Fruit fly (Drosophila melanogaster) whole organism, embryonic: ENCODE measurements around the gene Nct.

Experiments
- Blimp-1 ChIP-seq: fragments of 200-800 bp; sonication (Bioruptor generic); optimal IDR thresholded peaks from 3 replicates; lab custom pipeline; 2018; ENCODE audit warnings: missing biosample characterization, missing genetic modification characterization, mild to moderate bottlenecking, moderate library complexity, missing genetic modification reagents
- C15 ChIP-seq: fragments of 200-800 bp; sonication (Bioruptor generic); IDR thresholded peaks from 3 replicates; pipeline ENCODE4 v1.3.6; 2022; ENCODE audit warnings: missing biosample characterization, missing genetic modification characterization
- CG10209 ChIP-seq: fragments of 200-800 bp; sonication (Bioruptor generic); optimal IDR thresholded peaks from 3 replicates; lab custom pipeline; 2017; ENCODE audit warnings: missing biosample characterization, mild to moderate bottlenecking, missing genetic modification characterization, missing genetic modification reagents
- CG10565 ChIP-seq: fragments of 200-800 bp; sonication (Bioruptor generic); optimal IDR thresholded peaks from 3 replicates; lab custom pipeline; 2016; ENCODE audit warnings: missing biosample characterization, mild to moderate bottlenecking, missing genetic modification characterization
- CG11247 ChIP-seq: fragments of 200-800 bp; sonication (Bioruptor generic); IDR thresholded peaks from 2 replicates; pipeline ENCODE4 v1.3.6; 2022; ENCODE audit warnings: missing biosample characterization, missing genetic modification characterization
- CG14860 ChIP-seq: fragments of 200-800 bp; sonication (Bioruptor generic); IDR thresholded peaks from 3 replicates; pipeline ENCODE4 v1.3.6; 2022; ENCODE audit warnings: missing biosample characterization, missing genetic modification characterization; ENCODE audit not compliant: partially characterized antibody
- CG1647 ChIP-seq: fragments of 200-800 bp; sonication (Bioruptor generic); optimal IDR thresholded peaks from 3 replicates; lab custom pipeline; 2016; ENCODE audit warnings: missing biosample characterization, missing genetic modification characterization
- CG16813 ChIP-seq: fragments of 200-800 bp; sonication (Bioruptor generic); IDR thresholded peaks from 3 replicates; pipeline ENCODE4 v1.3.6; 2022; ENCODE audit warnings: missing biosample characterization, missing genetic modification characterization; ENCODE audit not compliant: partially characterized antibody
- CG18476 ChIP-seq: fragments of 200-800 bp; sonication (Bioruptor generic); optimal IDR thresholded peaks from 2 replicates; lab custom pipeline; 2016; ENCODE audit warnings: missing biosample characterization, mild to moderate bottlenecking, missing genetic modification characterization
- CG2678 ChIP-seq: fragments of 200-800 bp; sonication (Bioruptor generic); optimal IDR thresholded peaks from 3 replicates; lab custom pipeline; 2019; ENCODE audit warnings: missing biosample characterization, mild to moderate bottlenecking, missing genetic modification characterization, moderate library complexity
- CG32772 ChIP-seq: fragments of 200-800 bp; sonication (Bioruptor generic); IDR thresholded peaks from 2 replicates; pipeline ENCODE4 v1.3.6; 2022; ENCODE audit warnings: missing biosample characterization, missing genetic modification characterization
- CG4282 ChIP-seq: fragments of 200-800 bp; sonication (Bioruptor generic); optimal IDR thresholded peaks from 2 replicates; lab custom pipeline; 2016; ENCODE audit warnings: missing biosample characterization, missing genetic modification characterization
- CG6813 ChIP-seq: fragments of 200-800 bp; sonication (Bioruptor generic); optimal IDR thresholded peaks from 2 replicates; lab custom pipeline; 2017; ENCODE audit warnings: missing biosample characterization, missing genetic modification characterization, mild to moderate bottlenecking, moderate library complexity, missing genetic modification reagents
- CG7357 ChIP-seq: fragments of 200-800 bp; sonication (Bioruptor generic); IDR thresholded peaks from 3 replicates; pipeline ENCODE4 v1.3.6; 2022; ENCODE audit warnings: missing biosample characterization, missing genetic modification characterization
- CG9817 ChIP-seq: fragments of 200-800 bp; sonication (Bioruptor generic); optimal IDR thresholded peaks from 2 replicates; lab custom pipeline; 2018; ENCODE audit warnings: missing biosample characterization, mild to moderate bottlenecking, missing genetic modification characterization, moderate library complexity
- Gug ChIP-seq: fragments of 200-800 bp; sonication (Bioruptor generic); IDR thresholded peaks from 4 replicates; pipeline ENCODE4 v1.3.6; 2022; ENCODE audit warnings: missing biosample characterization, missing genetic modification characterization
- HHEX ChIP-seq: fragments of 200-800 bp; sonication (Bioruptor generic); optimal IDR thresholded peaks from 3 replicates; lab custom pipeline; 2017; ENCODE audit warnings: missing biosample characterization, mild to moderate bottlenecking, missing genetic modification characterization, missing genetic modification reagents
- Hr51 ChIP-seq, 2 experiments: fragments of 200-800 bp; sonication (Bioruptor generic); optimal IDR thresholded peaks; 2 replicates in 1 of 2; 3 replicates in 1 of 2; lab custom pipeline; 2016 to 2018; ENCODE audit warnings: missing biosample characterization in 2 of 2, missing genetic modification characterization in 2 of 2, mild to moderate bottlenecking in 1 of 2, moderate library complexity in 1 of 2
- Mad ChIP-seq: fragments of 200-800 bp; sonication (Bioruptor generic); optimal IDR thresholded peaks from 2 replicates; lab custom pipeline; 2016; ENCODE audit warnings: missing biosample characterization, missing genetic modification characterization
- Max ChIP-seq: fragments of 200-800 bp; sonication (Bioruptor generic); optimal IDR thresholded peaks from 2 replicates; lab custom pipeline; 2016; ENCODE audit warnings: missing biosample characterization, mild to moderate bottlenecking, missing genetic modification characterization
- Opbp ChIP-seq: fragments of 200-800 bp; sonication (Bioruptor generic); IDR thresholded peaks from 3 replicates; pipeline ENCODE4 v1.3.6; 2022; ENCODE audit warnings: missing biosample characterization, missing genetic modification characterization; ENCODE audit not compliant: partially characterized antibody
- Ptx1 ChIP-seq: fragments of 200-800 bp; sonication (Bioruptor generic); IDR thresholded peaks from 2 replicates; pipeline ENCODE4 v1.3.6; 2022; ENCODE audit warnings: missing biosample characterization, missing genetic modification characterization
- Six4 ChIP-seq: fragments of 200-800 bp; sonication (Bioruptor generic); optimal IDR thresholded peaks from 2 replicates; lab custom pipeline; 2016; ENCODE audit warnings: missing biosample characterization, missing genetic modification characterization
- Sox102F ChIP-seq: fragments of 200-800 bp; sonication (Bioruptor generic); optimal IDR thresholded peaks from 2 replicates; lab custom pipeline; 2018; ENCODE audit warnings: missing biosample characterization, mild to moderate bottlenecking, missing genetic modification characterization, moderate library complexity
- Stat92E ChIP-seq, 3 experiments: fragments of >200 bp in 2 of 3; fragments of 200-800 bp in 1 of 3; sonication (Bioruptor generic) in 1 of 3; optimal IDR thresholded peaks; 2 replicates each; lab custom pipeline; 2017 to 2019; ENCODE audit warnings: missing biosample characterization in 3 of 3, missing genetic modification characterization in 3 of 3, mild to moderate bottlenecking in 1 of 3, moderate library complexity in 1 of 3
- TFAM ChIP-seq: fragments of 200-800 bp; sonication (Bioruptor generic); optimal IDR thresholded peaks from 2 replicates; lab custom pipeline; 2017; ENCODE audit warnings: missing biosample characterization, missing genetic modification characterization, inconsistent platforms
- Taf1 ChIP-seq: fragments of 200-800 bp; sonication (Bioruptor generic); IDR thresholded peaks from 2 replicates; pipeline ENCODE4 v1.3.6; 2022; ENCODE audit warnings: missing biosample characterization, missing genetic modification characterization
- Xbp1 ChIP-seq: fragments of 200-800 bp; sonication (Bioruptor generic); optimal IDR thresholded peaks from 3 replicates; lab custom pipeline; 2016; ENCODE audit warnings: missing biosample characterization, mild to moderate bottlenecking, missing genetic modification characterization
- abd-A ChIP-seq: fragments of 200-800 bp; sonication (Bioruptor generic); optimal IDR thresholded peaks from 3 replicates; lab custom pipeline; 2019; ENCODE audit warnings: missing biosample characterization, mild to moderate bottlenecking, missing genetic modification characterization, moderate library complexity
- amos ChIP-seq: fragments of 200-800 bp; sonication (Bioruptor generic); IDR thresholded peaks from 2 replicates; pipeline ENCODE4 v1.3.6; 2022; ENCODE audit warnings: missing biosample characterization, missing genetic modification characterization; ENCODE audit not compliant: partially characterized antibody
- ase ChIP-seq: fragments of 200-800 bp; sonication (Bioruptor generic); IDR thresholded peaks from 3 replicates; pipeline ENCODE4 v1.3.6; 2022; ENCODE audit warnings: missing biosample characterization, missing genetic modification characterization
- cato ChIP-seq: fragments of 200-800 bp; sonication (Bioruptor generic); optimal IDR thresholded peaks from 2 replicates; lab custom pipeline; 2016; ENCODE audit warnings: missing biosample characterization, missing genetic modification characterization, borderline replicate concordance
- da ChIP-seq: fragments of 200-800 bp; sonication (Bioruptor generic); optimal IDR thresholded peaks from 2 replicates; lab custom pipeline; 2016; ENCODE audit warnings: missing biosample characterization, missing genetic modification characterization
- danr ChIP-seq: fragments of 200-800 bp; sonication (Bioruptor generic); IDR thresholded peaks from 2 replicates; pipeline ENCODE4 v1.3.6; 2022; ENCODE audit warnings: missing biosample characterization, missing genetic modification characterization
- en ChIP-seq: fragments of 200-800 bp; sonication (Bioruptor generic); optimal IDR thresholded peaks from 2 replicates; lab custom pipeline; 2016; ENCODE audit warnings: missing biosample characterization, missing genetic modification characterization
- fd96Cb ChIP-seq: fragments of 200-800 bp; sonication (Bioruptor generic); optimal IDR thresholded peaks from 2 replicates; lab custom pipeline; 2018; ENCODE audit warnings: missing biosample characterization, mild to moderate bottlenecking, missing genetic modification characterization, moderate library complexity
- gem ChIP-seq: fragments of 200-800 bp; sonication (Bioruptor generic); optimal IDR thresholded peaks from 2 replicates; lab custom pipeline; 2019; ENCODE audit warnings: missing biosample characterization, mild to moderate bottlenecking, missing genetic modification characterization, moderate library complexity
- jigr1 ChIP-seq: fragments of 200-800 bp; sonication (Bioruptor generic); IDR thresholded peaks from 3 replicates; pipeline ENCODE4 v1.3.6; 2022; ENCODE audit warnings: missing biosample characterization, missing genetic modification characterization
- ken ChIP-seq: fragments of 200-800 bp; sonication (Bioruptor generic); IDR thresholded peaks from 3 replicates; pipeline ENCODE4 v1.3.6; 2022; ENCODE audit warnings: missing biosample characterization, missing genetic modification characterization
- kni ChIP-seq: fragments of 200-800 bp; sonication (Bioruptor generic); optimal IDR thresholded peaks from 3 replicates; lab custom pipeline; 2017; ENCODE audit warnings: mild to moderate bottlenecking, missing biosample characterization, missing genetic modification reagents, missing genetic modification characterization
- peb ChIP-seq: fragments of 200-800 bp; sonication (Bioruptor generic); IDR thresholded peaks from 2 replicates; pipeline ENCODE4 v1.3.6; 2022; ENCODE audit warnings: missing biosample characterization, missing genetic modification characterization
- ranshi ChIP-seq: fragments of 200-800 bp; sonication (Bioruptor generic); IDR thresholded peaks from 2 replicates; pipeline ENCODE4 v1.3.6; 2022; ENCODE audit warnings: missing biosample characterization, missing genetic modification characterization
- repo ChIP-seq: fragments of 200-800 bp; sonication (Bioruptor generic); optimal IDR thresholded peaks from 2 replicates; lab custom pipeline; 2016; ENCODE audit warnings: missing biosample characterization, missing genetic modification characterization
- sc ChIP-seq, 3 experiments: fragments of >200 bp in 2 of 3; fragments of 200-800 bp in 1 of 3; sonication (Bioruptor generic) in 1 of 3; optimal IDR thresholded peaks; 2 replicates in 2 of 3; 3 replicates in 1 of 3; lab custom pipeline; 2017; ENCODE audit warnings: mild to moderate bottlenecking in 1 of 3, missing biosample characterization in 1 of 3, missing genetic modification characterization in 1 of 3, missing genetic modification reagents in 1 of 3
- slbo ChIP-seq: fragments of 200-800 bp; sonication (Bioruptor generic); IDR thresholded peaks from 2 replicates; pipeline ENCODE4 v1.3.6; 2022; ENCODE audit warnings: missing biosample characterization, missing genetic modification characterization
- unc-4 ChIP-seq: fragments of 200-800 bp; sonication (Bioruptor generic); IDR thresholded peaks from 2 replicates; pipeline ENCODE4 v1.3.6; 2022; ENCODE audit warnings: missing biosample characterization, missing genetic modification characterization; ENCODE audit not compliant: partially characterized antibody
- zen2 ChIP-seq: fragments of 200-800 bp; sonication (Bioruptor generic); IDR thresholded peaks from 3 replicates; pipeline ENCODE4 v1.3.6; 2022; ENCODE audit warnings: missing biosample characterization, missing genetic modification characterization; ENCODE audit not compliant: partially characterized antibody

Gene Nct

DNA sequence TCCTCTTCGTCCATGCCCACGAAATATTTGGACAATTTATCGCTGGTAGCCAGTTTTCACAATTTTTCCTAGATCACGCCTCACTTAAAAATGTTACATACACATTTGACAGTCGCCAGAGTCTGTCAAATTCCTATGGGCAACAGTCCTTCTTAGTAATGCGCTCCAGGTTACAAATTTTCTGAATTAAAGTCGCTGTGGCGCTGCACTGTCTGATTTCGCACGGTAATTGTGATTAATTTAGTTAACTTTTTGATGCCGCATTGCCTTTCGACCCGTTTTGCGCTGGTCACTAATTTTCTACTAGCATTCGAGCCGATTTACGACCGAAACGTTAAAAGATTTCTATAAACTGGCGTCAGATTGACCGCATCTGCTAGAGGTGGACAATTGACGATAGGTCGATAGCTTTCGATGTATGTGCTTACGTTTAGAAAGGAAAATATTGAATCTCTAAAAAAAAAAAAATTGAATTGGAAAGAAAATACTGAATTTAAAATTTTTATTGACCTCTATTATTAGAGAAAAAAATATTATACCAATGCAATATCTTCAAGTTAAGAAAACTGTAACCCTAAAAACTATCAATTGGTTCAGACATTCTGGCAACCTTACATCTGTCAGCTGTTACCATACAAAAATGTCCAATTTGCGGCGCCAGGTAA is 37.6 kb upstream of the Nct start, which contains the start of the genes lili and CG34150 (continued):
- TF ChIP-seq CG4282 (GFP tag; lab: Kevin White, UChicago) (no peak), CG14860 (GFP tag; lab: Robert Waterston, UW) (peak; percentile 70; the same call in 2 of the 3 replicates), amos (GFP tag; lab: Robert Waterston, UW) (peak; percentile 79), repo (GFP tag; lab: Kevin White, UChicago) (peak; percentile 53), kni (GFP tag; lab: Kevin White, UChicago) (peak; percentile 2), CG2678 (tag; lab: Kevin White, UChicago) (peak; percentile 81), zen2 (GFP tag; lab: Robert Waterston, UW) (no peak; the same call in 2 of the 3 replicates), en (GFP tag; lab: Kevin White, UChicago) (peak; percentile 25), Mad (GFP tag; lab: Kevin White, UChicago) (peak; percentile 87), Hr51 (GFP tag; optimal IDR thresholded peaks at IDR 0.05; lab: Kevin White, UChicago) (peak; percentile 64 to 75), CG9817 (tag; lab: Kevin White, UChicago) (peak; percentile 77), Opbp (GFP tag; lab: Robert Waterston, UW) (peak; percentile 71; the same call in 2 of the 3 replicates), ken (GFP tag; lab: Robert Waterston, UW) (peak; percentile 58; the same call in 1 of the 3 replicates), CG32772 (GFP tag; lab: Robert Waterston, UW) (peak; percentile 73), Blimp-1 (peak; percentile 76), Xbp1 (GFP tag; lab: Kevin White, UChicago) (peak; percentile 84), TFAM (GFP tag; lab: Kevin White, UChicago) (no peak), jigr1 (GFP tag; lab: Robert Waterston, UW) (peak; percentile 36; the same call in 1 of the 3 replicates), CG6813 (GFP tag; lab: Kevin White, UChicago) (no peak), ase (GFP tag; lab: Robert Waterston, UW) (no peak), danr (GFP tag; lab: Robert Waterston, UW) (no peak), gem (peak; percentile 83), CG11247 (GFP tag; lab: Robert Waterston, UW) (no peak; the same call in none of the 2 replicates), Taf1 (peak; percentile 77), slbo (GFP tag; lab: Robert Waterston, UW) (peak; percentile 86), Stat92E (GFP tag; optimal IDR thresholded peaks at IDR 0.05; lab: Kevin White, UChicago) (no peak), cato (GFP tag; lab: Kevin White, UChicago) (peak; percentile 34), ranshi (GFP tag; lab: Robert Waterston, UW) (peak; percentile 55; the same call in 1 of the 2 replicates), C15 (no peak), abd-A (no peak), CG10565 (GFP tag; lab: Kevin White, UChicago) (no peak), unc-4 (peak; percentile 89), Sox102F (GFP tag; lab: Kevin White, UChicago) (no peak), Gug (GFP tag; lab: Robert Waterston, UW) (peak; percentile 57; the same call in 3 of the 4 replicates), CG10209 (GFP tag; lab: Kevin White, UChicago) (peak; percentile 56), CG16813 (GFP tag; lab: Robert Waterston, UW) (peak; percentile 78), CG7357 (GFP tag; lab: Robert Waterston, UW) (peak; percentile 44; the same call in 1 of the 3 replicates), CG1647 (GFP tag; lab: Kevin White, UChicago) (peak; percentile 64), peb (GFP tag; lab: Robert Waterston, UW) (peak; percentile 52; the same call in 1 of the 2 replicates), Max (peak; percentile 79), da (GFP tag; lab: Kevin White, UChicago) (peak; percentile 22), sc (optimal IDR thresholded peaks at IDR 0.05; lab: Kevin White, UChicago) (no peak), sc (GFP tag; optimal IDR thresholded peaks at IDR 0.05; lab: Kevin White, UChicago) (peak; percentile 36), HHEX (GFP tag; lab: Kevin White, UChicago) (no peak), fd96Cb (tag; lab: Kevin White, UChicago) (peak; percentile 36), CG18476 (GFP tag; lab: Kevin White, UChicago) (peak; percentile 57), Six4 (GFP tag; lab: Kevin White, UChicago) (peak; percentile 77), Ptx1 (GFP tag; lab: Robert Waterston, UW) (peak; percentile 81)
